Fruit fly (Drosophila melanogaster) whole organism, wandering third instar larva: Measurements from ENCODE around the gene Acsf3.

Experiments used
- Abd-B ChIP-seq: fragments of >200 bp; optimal IDR thresholded peaks from 2 replicates; lab custom pipeline; 2017; ENCODE audit warnings: missing biosample characterization, missing genetic modification characterization
- Jra ChIP-seq: sonication (Bioruptor generic); optimal IDR thresholded peaks from 2 replicates; lab custom pipeline; 2016; ENCODE audit warnings: missing biosample characterization, missing genetic modification characterization
- Sp1 ChIP-seq: fragments of 200-800 bp; sonication (Bioruptor generic); optimal IDR thresholded peaks from 3 replicates; lab custom pipeline; 2019; ENCODE audit warnings: missing biosample characterization, mild to moderate bottlenecking, missing genetic modification characterization, moderate library complexity
- dsf ChIP-seq: sonication (Bioruptor generic); optimal IDR thresholded peaks from 2 replicates; lab custom pipeline; 2016; ENCODE audit warnings: missing biosample characterization, missing genetic modification characterization, borderline replicate concordance
- lola ChIP-seq: fragments of >200 bp; optimal IDR thresholded peaks from 2 replicates; lab custom pipeline; 2017; ENCODE audit warnings: missing biosample characterization, missing genetic modification characterization
- sage ChIP-seq: fragments of 200-800 bp; sonication (Bioruptor generic); optimal IDR thresholded peaks from 2 replicates; lab custom pipeline; 2016; ENCODE audit warnings: missing biosample characterization, mild to moderate bottlenecking, missing genetic modification characterization
- woc ChIP-seq: sonication (Bioruptor generic); optimal IDR thresholded peaks from 2 replicates; lab custom pipeline; 2016; ENCODE audit warnings: missing biosample characterization, mild to moderate bottlenecking, missing genetic modification characterization

- TF ChIP-seq Sp1 = peak; percentile 0
- TF ChIP-seq Jra (GFP tag; lab: Kevin White, UChicago) = no peak
- TF ChIP-seq lola = no peak
- no peak for TF ChIP-seq woc (GFP tag; lab: Kevin White, UChicago)
- no peak for TF ChIP-seq dsf
- TF ChIP-seq Abd-B (GFP tag; lab: Kevin White, UChicago) = no peak
- no peak for TF ChIP-seq sage (GFP tag; lab: Kevin White, UChicago)
Measured at dm6 chrX:7338538-7338937, 9.7 kb downstream of the Acsf3 start.
